Worm (Caenorhabditis elegans) whole organism, mixed stage, embryonic: Measurements from ENCODE around the gene rnh-1.1.

Source experiments
- pha-4 ChIP-seq: fragments of 150-350 bp; optimal IDR thresholded peaks from 2 replicates; lab custom pipeline; 2018; ENCODE audit warnings: missing biosample characterization, missing genetic modification reagents, missing genetic modification characterization
- sptf-1 ChIP-seq: sonication (generic microtip); optimal IDR thresholded peaks from 2 replicates; lab custom pipeline; 2017; ENCODE audit warnings: mild to moderate bottlenecking, missing genetic modification characterization, moderate library complexity, missing compliant biosample characterization
- unc-62 ChIP-seq: fragments of 150-350 bp; optimal IDR thresholded peaks from 2 replicates; lab custom pipeline; 2014; ENCODE audit warnings: missing biosample characterization, missing genetic modification reagents, missing genetic modification characterization
- zip-8 ChIP-seq: fragments of 150-350 bp; optimal IDR thresholded peaks from 2 replicates; lab custom pipeline; 2014; ENCODE audit warnings: missing biosample characterization, missing genetic modification characterization

- TF ChIP-seq unc-62 (GFP tag; lab: Kevin White, UChicago) (no peak), pha-4 (tag; lab: Kevin White, UChicago) (no peak), sptf-1 (tag; lab: Kevin White, UChicago) (no peak), zip-8 (tag; lab: Kevin White, UChicago) (no peak)
Measured at ce11 chrII:7494155-7494554, 31.4 kb upstream of the rnh-1.1 start, which contains the start of gene R10H1.1.
